Worm (Caenorhabditis elegans): Measurements from ENCODE around the gene srg-9.

- TF ChIP-seq mdt-29 (GFP tag; IDR thresholded peaks at IDR 0.05) (no peak), ces-1 (GFP tag; optimal IDR thresholded peaks at IDR 0.05) (no peak), nhr-111 (GFP tag; optimal IDR thresholded peaks at IDR 0.05) (no peak), nhr-237 (tag; optimal IDR thresholded peaks at IDR 0.05) (no peak), lin-39 (tag; optimal IDR thresholded peaks at IDR 0.05) (no peak), ama-1 (optimal IDR thresholded peaks at IDR 0.05) (no peak), saeg-2 (GFP tag; IDR thresholded peaks at IDR 0.05) (no peak), lsy-2 (tag; optimal IDR thresholded peaks at IDR 0.05) (no peak), lin-29 (GFP tag; IDR thresholded peaks at IDR 0.05) (no peak), fkh-10 (GFP tag; optimal IDR thresholded peaks at IDR 0.05) (no peak), snpc-4 (tag; optimal IDR thresholded peaks at IDR 0.05) (no peak), tag-97 (GFP tag; IDR thresholded peaks at IDR 0.05) (no peak), F37D6.2 (tag; optimal IDR thresholded peaks at IDR 0.05) (no peak), unc-39 (tag; optimal IDR thresholded peaks at IDR 0.05) (no peak)
Observed at ce11 chrIII:6230870-6231269, 25.7 kb downstream of the srg-9 start, which contains the start of gene esyt-2.

Data from whole organism, L4 larva.